Fruit fly (Drosophila melanogaster) whole organism, embryonic: ENCODE data around the gene Cyp318a1.

ENCODE experiments used
- Atf3 ChIP-seq: fragments of 200-800 bp; sonication (Bioruptor generic); optimal IDR thresholded peaks from 3 replicates; lab custom pipeline; 2016; ENCODE audit warnings: missing biosample characterization, missing genetic modification characterization
- Atf6 ChIP-seq: fragments of 200-800 bp; sonication (Bioruptor generic); IDR thresholded peaks from 2 replicates; pipeline ENCODE4 v1.3.6; 2022; ENCODE audit warnings: missing biosample characterization, missing genetic modification characterization
- Blimp-1 ChIP-seq: fragments of 200-800 bp; sonication (Bioruptor generic); optimal IDR thresholded peaks from 3 replicates; lab custom pipeline; 2018; ENCODE audit warnings: missing biosample characterization, missing genetic modification characterization, mild to moderate bottlenecking, moderate library complexity, missing genetic modification reagents
- CG12391 ChIP-seq: fragments of 200-800 bp; sonication (Bioruptor generic); optimal IDR thresholded peaks from 3 replicates; lab custom pipeline; 2018; ENCODE audit warnings: missing biosample characterization, mild to moderate bottlenecking, missing genetic modification characterization, moderate library complexity
- CG14441 ChIP-seq: fragments of 200-800 bp; sonication (Bioruptor generic); IDR thresholded peaks from 2 replicates; pipeline ENCODE4 v1.3.6; 2022; ENCODE audit warnings: missing biosample characterization, missing genetic modification characterization
- CG15269 ChIP-seq: fragments of 200-800 bp; sonication (Bioruptor generic); optimal IDR thresholded peaks from 2 replicates; lab custom pipeline; 2018; ENCODE audit warnings: missing biosample characterization, mild to moderate bottlenecking, missing genetic modification characterization, moderate library complexity
- CG1603 ChIP-seq: fragments of 200-800 bp; sonication (Bioruptor generic); optimal IDR thresholded peaks from 2 replicates; lab custom pipeline; 2019; ENCODE audit warnings: missing biosample characterization, mild to moderate bottlenecking, missing genetic modification characterization, moderate library complexity
- CG1647 ChIP-seq: fragments of 200-800 bp; sonication (Bioruptor generic); optimal IDR thresholded peaks from 3 replicates; lab custom pipeline; 2016; ENCODE audit warnings: missing biosample characterization, missing genetic modification characterization
- CG16779 ChIP-seq: fragments of 200-800 bp; sonication (Bioruptor generic); IDR thresholded peaks from 2 replicates; pipeline ENCODE4 v1.3.6; 2022; ENCODE audit warnings: missing biosample characterization, missing genetic modification characterization
- CG17359 ChIP-seq: fragments of 200-800 bp; sonication (Bioruptor generic); optimal IDR thresholded peaks from 3 replicates; lab custom pipeline; 2018; ENCODE audit warnings: missing biosample characterization, mild to moderate bottlenecking, missing genetic modification characterization, moderate library complexity
- CG17385 ChIP-seq: fragments of 200-800 bp; sonication (Bioruptor generic); optimal IDR thresholded peaks from 3 replicates; lab custom pipeline; 2018; ENCODE audit warnings: missing biosample characterization, mild to moderate bottlenecking, missing genetic modification characterization
- CG17829 ChIP-seq: fragments of 200-800 bp; optimal IDR thresholded peaks from 2 replicates; lab custom pipeline; 2019; ENCODE audit warnings: missing biosample characterization, mild to moderate bottlenecking, missing genetic modification characterization, moderate library complexity
- CG2129 ChIP-seq: fragments of 200-800 bp; sonication (Bioruptor generic); IDR thresholded peaks from 2 replicates; pipeline ENCODE4 v1.3.6; 2022; ENCODE audit warnings: missing biosample characterization, missing genetic modification characterization; ENCODE audit not compliant: partially characterized antibody
- CG2875 ChIP-seq: fragments of 200-800 bp; sonication (Bioruptor generic); optimal IDR thresholded peaks from 2 replicates; lab custom pipeline; 2017; ENCODE audit warnings: missing biosample characterization, mild to moderate bottlenecking, missing genetic modification characterization, missing genetic modification reagents
- CG42726 ChIP-seq: fragments of 200-800 bp; sonication (Bioruptor generic); IDR thresholded peaks from 2 replicates; pipeline ENCODE4 v1.3.6; 2022; ENCODE audit warnings: missing biosample characterization, missing genetic modification characterization; ENCODE audit not compliant: partially characterized antibody
- CG4404 ChIP-seq: fragments of 200-800 bp; sonication (Bioruptor generic); IDR thresholded peaks from 2 replicates; pipeline ENCODE4 v1.3.6; 2022; ENCODE audit warnings: missing biosample characterization, missing genetic modification characterization
- CG4707 ChIP-seq: fragments of 200-800 bp; sonication (Bioruptor generic); optimal IDR thresholded peaks from 2 replicates; lab custom pipeline; 2018; ENCODE audit warnings: missing biosample characterization, mild to moderate bottlenecking, missing genetic modification characterization, moderate library complexity
- CG5245 ChIP-seq: fragments of 200-800 bp; sonication (Bioruptor generic); optimal IDR thresholded peaks from 3 replicates; lab custom pipeline; 2016; ENCODE audit warnings: missing biosample characterization, missing genetic modification characterization
- CG6683 ChIP-seq: fragments of 200-800 bp; sonication (Bioruptor generic); optimal IDR thresholded peaks from 2 replicates; lab custom pipeline; 2017; ENCODE audit warnings: missing biosample characterization, mild to moderate bottlenecking, missing genetic modification characterization, missing genetic modification reagents
- Chrac-16 ChIP-seq: fragments of 200-800 bp; sonication (Bioruptor generic); optimal IDR thresholded peaks from 3 replicates; lab custom pipeline; 2016; ENCODE audit warnings: missing biosample characterization, missing genetic modification characterization
- CoRest ChIP-seq: fragments of 200-800 bp; sonication (Bioruptor generic); optimal IDR thresholded peaks from 3 replicates; lab custom pipeline; 2018; ENCODE audit warnings: missing biosample characterization, mild to moderate bottlenecking, missing genetic modification characterization, moderate library complexity
- D19B ChIP-seq: fragments of 200-800 bp; sonication (Bioruptor generic); optimal IDR thresholded peaks from 2 replicates; lab custom pipeline; 2017; ENCODE audit warnings: missing biosample characterization, mild to moderate bottlenecking, missing genetic modification characterization
- Dad ChIP-seq: fragments of 200-800 bp; sonication (Bioruptor generic); optimal IDR thresholded peaks from 3 replicates; lab custom pipeline; 2016; ENCODE audit warnings: missing biosample characterization, missing genetic modification characterization
- ERR ChIP-seq: fragments of 200-800 bp; sonication (Bioruptor generic); optimal IDR thresholded peaks from 2 replicates; lab custom pipeline; 2016; ENCODE audit warnings: missing biosample characterization, missing genetic modification characterization
- Ets65A ChIP-seq: fragments of 200-800 bp; sonication (Bioruptor generic); peaks from one replicate; lab custom pipeline; 2016; ENCODE audit warnings: missing biosample characterization, missing genetic modification characterization
- GATAe ChIP-seq: fragments of 200-800 bp; sonication (Bioruptor generic); conservative IDR thresholded peaks from 2 replicates; pipeline ENCODE4 v1.3.6; 2022; ENCODE audit warnings: missing biosample characterization, missing genetic modification characterization
- H2.0 ChIP-seq: fragments of 200-800 bp; sonication (Bioruptor generic); IDR thresholded peaks from 2 replicates; pipeline ENCODE4 v1.3.6; 2022; ENCODE audit warnings: missing biosample characterization, missing genetic modification characterization
- HHEX ChIP-seq: fragments of 200-800 bp; sonication (Bioruptor generic); optimal IDR thresholded peaks from 3 replicates; lab custom pipeline; 2017; ENCODE audit warnings: missing biosample characterization, mild to moderate bottlenecking, missing genetic modification characterization, missing genetic modification reagents
- HLH3B ChIP-seq: fragments of 200-800 bp; sonication (Bioruptor generic); IDR thresholded peaks from 2 replicates; pipeline ENCODE4 v1.3.6; 2022; ENCODE audit warnings: missing biosample characterization, missing genetic modification characterization
- Side ChIP-seq: fragments of 200-800 bp; sonication (Bioruptor generic); optimal IDR thresholded peaks from 2 replicates; lab custom pipeline; 2016; ENCODE audit warnings: missing biosample characterization, missing genetic modification characterization
- Spps ChIP-seq: fragments of 200-800 bp; sonication (Bioruptor generic); optimal IDR thresholded peaks from 2 replicates; lab custom pipeline; 2018; ENCODE audit warnings: missing biosample characterization, mild to moderate bottlenecking, missing genetic modification characterization
- ato ChIP-seq: fragments of 200-800 bp; sonication (Bioruptor generic); IDR thresholded peaks from 2 replicates; pipeline ENCODE4 v1.3.6; 2022; ENCODE audit warnings: missing biosample characterization, missing genetic modification characterization; ENCODE audit not compliant: partially characterized antibody
- caup ChIP-seq: fragments of 200-800 bp; sonication (Bioruptor generic); optimal IDR thresholded peaks from 3 replicates; lab custom pipeline; 2017; ENCODE audit warnings: missing biosample characterization, mild to moderate bottlenecking, missing genetic modification characterization, moderate library complexity; ENCODE audit not compliant: severe bottlenecking
- chif ChIP-seq, 2 experiments: fragments of 200-800 bp; sonication (Bioruptor generic); optimal IDR thresholded peaks; 3 replicates each; lab custom pipeline; 2016; ENCODE audit warnings: missing biosample characterization in 2 of 2, missing genetic modification characterization in 2 of 2
- corto ChIP-seq: fragments of 200-800 bp; sonication (Bioruptor generic); optimal IDR thresholded peaks from 2 replicates; lab custom pipeline; 2016; ENCODE audit warnings: missing biosample characterization, mild to moderate bottlenecking, missing genetic modification characterization, moderate library complexity
- dan ChIP-seq: fragments of 200-800 bp; sonication (Bioruptor generic); IDR thresholded peaks from 2 replicates; pipeline ENCODE4 v1.3.6; 2022; ENCODE audit warnings: missing biosample characterization, missing genetic modification characterization
- dpn ChIP-seq, 2 experiments: fragments of 200-800 bp; sonication (Bioruptor generic); optimal IDR thresholded peaks; 3 replicates each; lab custom pipeline; 2016; ENCODE audit warnings: missing biosample characterization in 2 of 2, missing genetic modification characterization in 2 of 2
- esg ChIP-seq: fragments of 200-800 bp; sonication (Bioruptor generic); conservative IDR thresholded peaks from 2 replicates; pipeline ENCODE4 v1.3.6; 2022; ENCODE audit warnings: missing biosample characterization, missing genetic modification characterization
- eyg ChIP-seq: fragments of 200-800 bp; sonication (Bioruptor generic); optimal IDR thresholded peaks from 3 replicates; lab custom pipeline; 2016; ENCODE audit warnings: missing biosample characterization, missing genetic modification characterization
- fd96Cb ChIP-seq: fragments of 200-800 bp; sonication (Bioruptor generic); optimal IDR thresholded peaks from 2 replicates; lab custom pipeline; 2018; ENCODE audit warnings: missing biosample characterization, mild to moderate bottlenecking, missing genetic modification characterization, moderate library complexity
- gcm ChIP-seq: fragments of 200-800 bp; sonication (Bioruptor generic); optimal IDR thresholded peaks from 2 replicates; lab custom pipeline; 2019; ENCODE audit warnings: missing biosample characterization, mild to moderate bottlenecking, missing genetic modification characterization, moderate library complexity
- jumu ChIP-seq: fragments of 200-800 bp; sonication (Bioruptor generic); optimal IDR thresholded peaks from 3 replicates; lab custom pipeline; 2016; ENCODE audit warnings: missing biosample characterization, missing genetic modification characterization
- peb ChIP-seq: fragments of 200-800 bp; sonication (Bioruptor generic); IDR thresholded peaks from 2 replicates; pipeline ENCODE4 v1.3.6; 2022; ENCODE audit warnings: missing biosample characterization, missing genetic modification characterization
- phol ChIP-seq: fragments of 200-800 bp; sonication (Bioruptor generic); optimal IDR thresholded peaks from 3 replicates; lab custom pipeline; 2018; ENCODE audit warnings: missing biosample characterization, mild to moderate bottlenecking, missing genetic modification characterization, moderate library complexity
- ro ChIP-seq: fragments of 200-800 bp; sonication (Bioruptor generic); IDR thresholded peaks from 2 replicates; pipeline ENCODE4 v1.3.6; 2022; ENCODE audit warnings: missing biosample characterization, missing genetic modification characterization
- sisA ChIP-seq: fragments of 200-800 bp; sonication (Bioruptor generic); IDR thresholded peaks from 2 replicates; pipeline ENCODE4 v1.3.6; 2022; ENCODE audit warnings: missing biosample characterization, missing genetic modification characterization
- sr ChIP-seq: fragments of 200-800 bp; sonication (Bioruptor generic); IDR thresholded peaks from 3 replicates; pipeline ENCODE4 v1.3.6; 2022; ENCODE audit warnings: missing biosample characterization, missing genetic modification characterization
- trem ChIP-seq: fragments of 200-800 bp; optimal IDR thresholded peaks from 3 replicates; lab custom pipeline; 2019; ENCODE audit warnings: missing biosample characterization, mild to moderate bottlenecking, missing genetic modification characterization, moderate library complexity
- usp ChIP-seq: fragments of >200 bp; optimal IDR thresholded peaks from 2 replicates; lab custom pipeline; 2017; ENCODE audit warnings: missing biosample characterization, missing genetic modification characterization
- vvl ChIP-seq: fragments of 200-800 bp; sonication (Bioruptor generic); IDR thresholded peaks from 2 replicates; pipeline ENCODE4 v1.3.6; 2022; ENCODE audit warnings: missing biosample characterization, missing genetic modification characterization

Cyp318a1 gene

dm6 chrX:12014800-12015389, 17.5 kb upstream of the Cyp318a1 start (continued):
- TF ChIP-seq CoRest (tag; lab: Kevin White, UChicago) (peak; percentile 15), CG42726 (GFP tag; lab: Robert Waterston, UW) (no peak), CG6683 (no peak), CG4404 (GFP tag; lab: Robert Waterston, UW) (no peak), caup (no peak), CG2129 (GFP tag; lab: Robert Waterston, UW) (no peak), phol (tag; lab: Kevin White, UChicago) (peak; percentile 32), ro (GFP tag; lab: Robert Waterston, UW) (no peak), HLH3B (GFP tag; lab: Robert Waterston, UW) (peak; percentile 53), dan (GFP tag; lab: Robert Waterston, UW) (no peak), CG14441 (GFP tag; lab: Robert Waterston, UW) (peak; percentile 59), ERR (GFP tag; lab: Kevin White, UChicago) (peak; percentile 9), CG17359 (tag; lab: Kevin White, UChicago) (peak; percentile 23), CG1647 (GFP tag; lab: Kevin White, UChicago) (no peak), CG17829 (tag; lab: Kevin White, UChicago) (peak; percentile 12), HHEX (GFP tag; lab: Kevin White, UChicago) (peak; percentile 14), CG2875 (GFP tag; lab: Kevin White, UChicago) (no peak), Blimp-1 (peak; percentile 29), chif (GFP tag; optimal IDR thresholded peaks at IDR 0.05; lab: Kevin White, UChicago) (peak in 1 of 2 experiments; percentile 32), CG4707 (GFP tag; lab: Kevin White, UChicago) (peak; percentile 10), sr (GFP tag; lab: Robert Waterston, UW) (no peak; the same call in 2 of the 3 replicates), Ets65A (GFP tag; lab: Kevin White, UChicago) (peak; percentile 74), ato (GFP tag; lab: Robert Waterston, UW) (no peak), CG12391 (peak; percentile 36), dpn (GFP tag; optimal IDR thresholded peaks at IDR 0.05; lab: Kevin White, UChicago) (peak in 1 of 2 experiments; percentile 2), GATAe (GFP tag; lab: Robert Waterston, UW) (no peak), CG16779 (GFP tag; lab: Robert Waterston, UW) (no peak), usp (GFP tag; lab: Kevin White, UChicago) (no peak), CG15269 (tag; lab: Kevin White, UChicago) (peak; percentile 37), Dad (GFP tag; lab: Kevin White, UChicago) (peak; percentile 20), Side (no peak), peb (0 out of 2 replicates have a peak, but pooled peaks have one; percentile 39), Chrac-16 (GFP tag; lab: Kevin White, UChicago) (peak; percentile 57), CG1603 (tag; lab: Kevin White, UChicago) (peak; percentile 10), jumu (no peak), D19B (GFP tag; lab: Kevin White, UChicago) (peak; percentile 9), vvl (GFP tag; lab: Robert Waterston, UW) (peak; percentile 69), esg (GFP tag; lab: Robert Waterston, UW) (peak; percentile 7; the same call in 1 of the 2 replicates), CG17385 (peak; percentile 3), Spps (tag; lab: Kevin White, UChicago) (peak; percentile 18), Atf6 (GFP tag; lab: Robert Waterston, UW) (no peak), trem (no peak), sisA (GFP tag; lab: Robert Waterston, UW) (peak; percentile 34; the same call in 1 of the 2 replicates), corto (no peak), H2.0 (GFP tag; lab: Robert Waterston, UW) (peak; percentile 30), fd96Cb (tag; lab: Kevin White, UChicago) (peak; percentile 1), eyg (GFP tag; lab: Kevin White, UChicago) (no peak), gcm (GFP tag; lab: Kevin White, UChicago) (no peak), Atf3 (GFP tag; lab: Kevin White, UChicago) (no peak), CG5245 (peak; percentile 25)
